Fruit fly (Drosophila melanogaster) whole organism, embryonic: Measurements from ENCODE around the gene VhaM9.7-c.

Experiments
- CG10147 ChIP-seq: fragments of 200-800 bp; sonication (Bioruptor generic); optimal IDR thresholded peaks from 2 replicates; lab custom pipeline; 2019; ENCODE audit warnings: missing biosample characterization, mild to moderate bottlenecking, missing genetic modification characterization, moderate library complexity
- CG10321 ChIP-seq: fragments of 200-800 bp; sonication (Bioruptor generic); IDR thresholded peaks from 2 replicates; pipeline ENCODE4 v1.3.6; 2022; ENCODE audit warnings: missing biosample characterization, missing genetic modification characterization
- CG10543 ChIP-seq: fragments of 200-800 bp; sonication (Bioruptor generic); optimal IDR thresholded peaks from 3 replicates; lab custom pipeline; 2017; ENCODE audit warnings: missing biosample characterization, mild to moderate bottlenecking, missing genetic modification characterization, moderate library complexity
- CG11093 ChIP-seq: fragments of 200-800 bp; sonication (Bioruptor generic); IDR thresholded peaks from 3 replicates; pipeline ENCODE4 v1.3.6; 2022; ENCODE audit warnings: missing biosample characterization, missing genetic modification characterization
- CG11695 ChIP-seq: fragments of 200-800 bp; sonication (Bioruptor generic); IDR thresholded peaks from 3 replicates; pipeline ENCODE4 v1.3.6; 2022; ENCODE audit warnings: missing biosample characterization, missing genetic modification characterization
- CG12071 ChIP-seq: fragments of 200-800 bp; sonication (Bioruptor generic); optimal IDR thresholded peaks from 3 replicates; lab custom pipeline; 2018; ENCODE audit warnings: missing biosample characterization, mild to moderate bottlenecking, missing genetic modification characterization
- CG12236 ChIP-seq: fragments of 200-800 bp; sonication (Bioruptor generic); optimal IDR thresholded peaks from 2 replicates; lab custom pipeline; 2016; ENCODE audit warnings: missing biosample characterization, missing genetic modification characterization
- CG14441 ChIP-seq: fragments of 200-800 bp; sonication (Bioruptor generic); IDR thresholded peaks from 2 replicates; pipeline ENCODE4 v1.3.6; 2022; ENCODE audit warnings: missing biosample characterization, missing genetic modification characterization
- CG16813 ChIP-seq: fragments of 200-800 bp; sonication (Bioruptor generic); IDR thresholded peaks from 3 replicates; pipeline ENCODE4 v1.3.6; 2022; ENCODE audit warnings: missing biosample characterization, missing genetic modification characterization; ENCODE audit not compliant: partially characterized antibody
- CG17568 ChIP-seq: fragments of 200-800 bp; sonication (Bioruptor generic); optimal IDR thresholded peaks from 2 replicates; lab custom pipeline; 2018; ENCODE audit warnings: missing biosample characterization, mild to moderate bottlenecking, missing genetic modification characterization, moderate library complexity
- CG18262 ChIP-seq: fragments of 200-800 bp; optimal IDR thresholded peaks from 3 replicates; lab custom pipeline; 2019; ENCODE audit warnings: missing biosample characterization, mild to moderate bottlenecking, missing genetic modification characterization, moderate library complexity
- CG30431 ChIP-seq: fragments of 200-800 bp; sonication (Bioruptor generic); optimal IDR thresholded peaks from 2 replicates; lab custom pipeline; 2017; ENCODE audit warnings: missing biosample characterization, missing genetic modification characterization
- CG32532 ChIP-seq: fragments of 200-800 bp; sonication (Bioruptor generic); IDR thresholded peaks from 2 replicates; pipeline ENCODE4 v1.3.6; 2022; ENCODE audit warnings: missing biosample characterization, missing genetic modification characterization
- CG32772 ChIP-seq: fragments of 200-800 bp; sonication (Bioruptor generic); IDR thresholded peaks from 2 replicates; pipeline ENCODE4 v1.3.6; 2022; ENCODE audit warnings: missing biosample characterization, missing genetic modification characterization
- CG4424 ChIP-seq: fragments of 200-800 bp; sonication (Bioruptor generic); optimal IDR thresholded peaks from 3 replicates; lab custom pipeline; 2016; ENCODE audit warnings: missing biosample characterization, missing genetic modification characterization
- CG6765 ChIP-seq: fragments of 200-800 bp; sonication (Bioruptor generic); optimal IDR thresholded peaks from 3 replicates; lab custom pipeline; 2017; ENCODE audit warnings: missing biosample characterization, mild to moderate bottlenecking, missing genetic modification characterization
- CG7271 ChIP-seq: fragments of 200-800 bp; sonication (Bioruptor generic); optimal IDR thresholded peaks from 2 replicates; lab custom pipeline; 2018; ENCODE audit warnings: missing biosample characterization, mild to moderate bottlenecking, missing genetic modification characterization, moderate library complexity
- CG7928 ChIP-seq: fragments of 200-800 bp; sonication (Bioruptor generic); optimal IDR thresholded peaks from 2 replicates; lab custom pipeline; 2017; ENCODE audit warnings: missing biosample characterization, mild to moderate bottlenecking, missing genetic modification characterization
- CG8359 ChIP-seq: fragments of 200-800 bp; sonication (Bioruptor generic); optimal IDR thresholded peaks from 2 replicates; lab custom pipeline; 2017; ENCODE audit warnings: missing biosample characterization, mild to moderate bottlenecking, missing genetic modification characterization, borderline replicate concordance
- Camta ChIP-seq: fragments of 200-800 bp; sonication (Bioruptor generic); optimal IDR thresholded peaks from 2 replicates; lab custom pipeline; 2016; ENCODE audit warnings: missing biosample characterization, missing genetic modification characterization
- Fer2 ChIP-seq: fragments of 200-800 bp; sonication (Bioruptor generic); optimal IDR thresholded peaks from 2 replicates; lab custom pipeline; 2018; ENCODE audit warnings: missing biosample characterization, mild to moderate bottlenecking, missing genetic modification characterization, moderate library complexity
- HHEX ChIP-seq: fragments of 200-800 bp; sonication (Bioruptor generic); optimal IDR thresholded peaks from 3 replicates; lab custom pipeline; 2017; ENCODE audit warnings: missing biosample characterization, mild to moderate bottlenecking, missing genetic modification characterization, missing genetic modification reagents
- Opbp ChIP-seq: fragments of 200-800 bp; sonication (Bioruptor generic); IDR thresholded peaks from 3 replicates; pipeline ENCODE4 v1.3.6; 2022; ENCODE audit warnings: missing biosample characterization, missing genetic modification characterization; ENCODE audit not compliant: partially characterized antibody
- Optix ChIP-seq: fragments of 200-800 bp; sonication (Bioruptor generic); IDR thresholded peaks from 3 replicates; pipeline ENCODE4 v1.3.6; 2022; ENCODE audit warnings: missing biosample characterization, missing genetic modification characterization
- Sox102F ChIP-seq: fragments of 200-800 bp; sonication (Bioruptor generic); optimal IDR thresholded peaks from 2 replicates; lab custom pipeline; 2018; ENCODE audit warnings: missing biosample characterization, mild to moderate bottlenecking, missing genetic modification characterization, moderate library complexity
- Sry-δ ChIP-seq: fragments of 200-800 bp; sonication (Bioruptor generic); optimal IDR thresholded peaks from 2 replicates; lab custom pipeline; 2016; ENCODE audit warnings: missing biosample characterization, missing genetic modification characterization
- Trl ChIP-seq, 3 experiments: fragments of >200 bp in 2 of 3; fragments of 200-800 bp in 1 of 3; sonication (Bioruptor generic) in 1 of 3; optimal IDR thresholded peaks; 2 replicates in 1 of 3; 3 replicates in 2 of 3; lab custom pipeline; 2016 to 2017; ENCODE audit warnings: missing biosample characterization in 1 of 3, missing genetic modification characterization in 1 of 3
- ab ChIP-seq: fragments of 200-800 bp; sonication (Bioruptor generic); optimal IDR thresholded peaks from 2 replicates; lab custom pipeline; 2016; ENCODE audit warnings: missing biosample characterization, missing genetic modification characterization
- abd-A ChIP-seq: fragments of 200-800 bp; sonication (Bioruptor generic); optimal IDR thresholded peaks from 3 replicates; lab custom pipeline; 2019; ENCODE audit warnings: missing biosample characterization, mild to moderate bottlenecking, missing genetic modification characterization, moderate library complexity
- amos ChIP-seq: fragments of 200-800 bp; sonication (Bioruptor generic); IDR thresholded peaks from 2 replicates; pipeline ENCODE4 v1.3.6; 2022; ENCODE audit warnings: missing biosample characterization, missing genetic modification characterization; ENCODE audit not compliant: partially characterized antibody
- chm ChIP-seq: fragments of 200-800 bp; sonication (Bioruptor generic); IDR thresholded peaks from 2 replicates; pipeline ENCODE4 v1.3.6; 2022; ENCODE audit warnings: missing biosample characterization, missing genetic modification characterization
- ems ChIP-seq: fragments of 200-800 bp; sonication (Bioruptor generic); optimal IDR thresholded peaks from 3 replicates; lab custom pipeline; 2016; ENCODE audit warnings: missing biosample characterization, missing genetic modification characterization
- fd64A ChIP-seq: fragments of 200-800 bp; sonication (Bioruptor generic); optimal IDR thresholded peaks from 3 replicates; lab custom pipeline; 2018; ENCODE audit warnings: missing biosample characterization, mild to moderate bottlenecking, missing genetic modification characterization
- gem ChIP-seq: fragments of 200-800 bp; sonication (Bioruptor generic); optimal IDR thresholded peaks from 2 replicates; lab custom pipeline; 2019; ENCODE audit warnings: missing biosample characterization, mild to moderate bottlenecking, missing genetic modification characterization, moderate library complexity
- grau ChIP-seq: fragments of 200-800 bp; optimal IDR thresholded peaks from 3 replicates; lab custom pipeline; 2019; ENCODE audit warnings: missing biosample characterization, mild to moderate bottlenecking, missing genetic modification characterization, moderate library complexity
- gsb ChIP-seq: fragments of 200-800 bp; sonication (Bioruptor generic); IDR thresholded peaks from 2 replicates; pipeline ENCODE4 v1.3.6; 2022; ENCODE audit warnings: missing biosample characterization, missing genetic modification characterization
- gt ChIP-seq: fragments of 200-800 bp; sonication (Bioruptor generic); IDR thresholded peaks from 2 replicates; pipeline ENCODE4 v1.3.6; 2022; ENCODE audit warnings: missing biosample characterization, missing genetic modification characterization
- ind ChIP-seq: fragments of 200-800 bp; sonication (Bioruptor generic); optimal IDR thresholded peaks from 3 replicates; lab custom pipeline; 2016; ENCODE audit warnings: missing biosample characterization, missing genetic modification characterization
- knrl ChIP-seq: fragments of 200-800 bp; sonication (Bioruptor generic); IDR thresholded peaks from 3 replicates; pipeline ENCODE4 v1.3.6; 2022; ENCODE audit warnings: missing biosample characterization, missing genetic modification characterization; ENCODE audit not compliant: partially characterized antibody
- lilli ChIP-seq: fragments of 200-800 bp; sonication (Bioruptor generic); optimal IDR thresholded peaks from 3 replicates; lab custom pipeline; 2016; ENCODE audit warnings: missing biosample characterization, missing genetic modification characterization
- otp ChIP-seq: fragments of 200-800 bp; sonication (Bioruptor generic); IDR thresholded peaks from 3 replicates; pipeline ENCODE4, ENCODE4 v1.3.6; 2022; ENCODE audit warnings: missing biosample characterization, missing genetic modification characterization
- phol ChIP-seq: fragments of 200-800 bp; sonication (Bioruptor generic); optimal IDR thresholded peaks from 3 replicates; lab custom pipeline; 2018; ENCODE audit warnings: missing biosample characterization, mild to moderate bottlenecking, missing genetic modification characterization, moderate library complexity
- pita ChIP-seq: fragments of 200-800 bp; sonication (Bioruptor generic); optimal IDR thresholded peaks from 2 replicates; lab custom pipeline; 2017; ENCODE audit warnings: missing biosample characterization, mild to moderate bottlenecking, missing genetic modification characterization
- pzg ChIP-seq: fragments of 200-800 bp; sonication (Bioruptor generic); optimal IDR thresholded peaks from 3 replicates; lab custom pipeline; 2018; ENCODE audit warnings: missing biosample characterization, mild to moderate bottlenecking, missing genetic modification characterization, moderate library complexity
- scrt ChIP-seq: fragments of 200-800 bp; sonication (Bioruptor generic); optimal IDR thresholded peaks from 2 replicates; lab custom pipeline; 2018; ENCODE audit warnings: missing biosample characterization, mild to moderate bottlenecking, missing genetic modification characterization, moderate library complexity
- seq ChIP-seq: fragments of 200-800 bp; sonication (Bioruptor generic); IDR thresholded peaks from 2 replicates; pipeline ENCODE4 v1.3.6; 2022; ENCODE audit warnings: missing biosample characterization, missing genetic modification characterization
- tap ChIP-seq: fragments of 200-800 bp; optimal IDR thresholded peaks from 3 replicates; lab custom pipeline; 2019; ENCODE audit warnings: missing biosample characterization, mild to moderate bottlenecking, missing genetic modification characterization, moderate library complexity
- tio ChIP-seq: fragments of 200-800 bp; sonication (Bioruptor generic); optimal IDR thresholded peaks from 2 replicates; lab custom pipeline; 2017; ENCODE audit warnings: missing biosample characterization, missing genetic modification characterization, inconsistent platforms

The VhaM9.7-c gene

DNA sequence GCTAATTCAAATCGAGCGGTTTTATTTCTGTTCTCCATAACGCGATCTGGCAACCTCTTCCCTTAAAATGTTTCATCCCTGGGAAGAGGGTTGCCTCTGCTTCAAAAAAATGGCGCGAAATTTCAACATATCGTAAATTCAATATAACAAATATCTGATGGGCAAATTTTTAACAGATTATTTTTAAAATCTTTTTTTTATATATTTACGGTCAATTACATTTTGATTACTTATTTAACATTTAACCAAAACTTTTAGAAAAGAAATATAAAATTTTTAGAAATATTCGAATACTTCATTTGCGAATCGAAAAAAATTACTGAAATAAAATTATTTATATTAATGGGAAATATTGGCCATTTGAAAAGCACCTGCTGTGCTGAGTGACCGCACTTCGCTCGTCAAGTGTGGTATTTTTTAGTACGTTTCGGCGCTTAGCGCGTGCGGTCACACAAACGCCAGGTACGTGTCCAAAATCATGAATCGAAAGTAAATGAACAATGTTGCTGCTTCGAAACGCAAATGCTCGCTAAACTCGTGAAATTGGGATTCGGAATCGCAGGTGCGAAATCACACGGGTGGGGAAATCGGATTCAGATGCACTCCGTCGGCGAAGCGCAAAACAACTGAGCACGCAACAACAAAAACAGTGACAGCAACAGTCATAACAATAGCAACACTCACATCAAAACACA, 16.6 kb downstream of the VhaM9.7-c start, which contains the start of gene Ero1L (continued):
- TF ChIP-seq tap (tag; lab: Kevin White, UChicago), result no peak
- TF ChIP-seq CG8359, result no peak
- no peak for TF ChIP-seq Camta (GFP tag; lab: Kevin White, UChicago)
- TF ChIP-seq CG14441 (GFP tag; lab: Robert Waterston, UW), result 0 out of 2 replicates have a peak, but pooled peaks have one; percentile 31
- TF ChIP-seq CG10543, result peak; percentile 30
- TF ChIP-seq ind (GFP tag; lab: Kevin White, UChicago), result peak; percentile 2
- peak; percentile 2 for TF ChIP-seq CG12071 (GFP tag; lab: Kevin White, UChicago)
- TF ChIP-seq pzg (GFP tag; lab: Kevin White, UChicago), result peak; percentile 63
- TF ChIP-seq gt (GFP tag; lab: Robert Waterston, UW), result no peak
- TF ChIP-seq CG17568 (GFP tag; lab: Kevin White, UChicago), result no peak
- peak; percentile 42; the same call in 1 of the 3 replicates for TF ChIP-seq Opbp
- TF ChIP-seq knrl (GFP tag; lab: Robert Waterston, UW), result 0 out of 3 replicates have a peak, but pooled peaks have one; percentile 47
- TF ChIP-seq fd64A (GFP tag; lab: Kevin White, UChicago), result no peak
- TF ChIP-seq ab, result no peak
- peak; percentile 15 for TF ChIP-seq scrt (GFP tag; lab: Kevin White, UChicago)
- TF ChIP-seq CG12236 (GFP tag; lab: Kevin White, UChicago), result no peak
- no peak for TF ChIP-seq Trl (optimal IDR thresholded peaks at IDR 0.05; lab: Kevin White, UChicago)
- no peak for TF ChIP-seq Trl (GFP tag; optimal IDR thresholded peaks at IDR 0.05; lab: Kevin White, UChicago)
- no peak for TF ChIP-seq ems
- TF ChIP-seq HHEX (GFP tag; lab: Kevin White, UChicago), result no peak
- peak; percentile 23; the same call in 1 of the 2 replicates for TF ChIP-seq CG32532 (GFP tag; lab: Robert Waterston, UW)
- no peak for TF ChIP-seq CG32772
- peak; percentile 34 for TF ChIP-seq lilli (GFP tag; lab: Kevin White, UChicago)
- peak; percentile 12 for TF ChIP-seq grau (tag; lab: Kevin White, UChicago)
- TF ChIP-seq CG6765 (GFP tag; lab: Kevin White, UChicago), result no peak
- TF ChIP-seq amos (GFP tag; lab: Robert Waterston, UW), result peak; percentile 37; the same call in 1 of the 2 replicates
- peak; percentile 30; the same call in 1 of the 3 replicates for TF ChIP-seq otp
- no peak for TF ChIP-seq CG11093 (GFP tag; lab: Robert Waterston, UW)
- peak; percentile 55 for TF ChIP-seq CG18262 (tag; lab: Kevin White, UChicago)
- TF ChIP-seq seq (GFP tag; lab: Robert Waterston, UW), result no peak
- TF ChIP-seq CG10321 (GFP tag; lab: Robert Waterston, UW), result no peak
- TF ChIP-seq CG30431, result no peak
- no peak for TF ChIP-seq gem
- no peak for TF ChIP-seq tio (GFP tag; lab: Kevin White, UChicago)
- TF ChIP-seq CG10147 (GFP tag; lab: Kevin White, UChicago), result peak; percentile 36
- TF ChIP-seq Sox102F, result no peak
- peak; percentile 98 for TF ChIP-seq CG7928
- no peak for TF ChIP-seq gsb (GFP tag; lab: Robert Waterston, UW)
- TF ChIP-seq abd-A (tag; lab: Kevin White, UChicago), result peak; percentile 67
- peak; percentile 10 for TF ChIP-seq Fer2 (tag; lab: Kevin White, UChicago)
- TF ChIP-seq Sry-δ, result peak; percentile 9
- TF ChIP-seq CG16813 (GFP tag; lab: Robert Waterston, UW), result no peak
- no peak for TF ChIP-seq pita
- TF ChIP-seq CG4424 (GFP tag; lab: Kevin White, UChicago), result peak; percentile 34
- no peak for TF ChIP-seq Optix
- TF ChIP-seq CG11695 (GFP tag; lab: Robert Waterston, UW), result peak; percentile 51; the same call in 1 of the 3 replicates
- TF ChIP-seq phol (tag; lab: Kevin White, UChicago), result peak; percentile 85
- TF ChIP-seq chm (GFP tag; lab: Robert Waterston, UW), result 0 out of 2 replicates have a peak, but pooled peaks have one; percentile 6
- peak; percentile 33 for TF ChIP-seq CG7271 (tag; lab: Kevin White, UChicago)
